Fruit fly (Drosophila melanogaster) whole organism, embryonic: Measurements from ENCODE around the gene CG31268.

Source experiments
- Ada2b ChIP-seq: fragments of 200-800 bp; sonication (Bioruptor generic); IDR thresholded peaks from 2 replicates; pipeline ENCODE4 v1.3.6; 2022; ENCODE audit warnings: missing biosample characterization, missing genetic modification characterization
- Asciz ChIP-seq: fragments of 200-800 bp; sonication (Bioruptor generic); optimal IDR thresholded peaks from 2 replicates; lab custom pipeline; 2017; ENCODE audit warnings: missing biosample characterization, mild to moderate bottlenecking, missing genetic modification characterization, missing genetic modification reagents
- Awh ChIP-seq: fragments of 200-800 bp; sonication (Bioruptor generic); IDR thresholded peaks from 2 replicates; pipeline ENCODE4, ENCODE4 v1.3.6; 2022; ENCODE audit warnings: missing biosample characterization, missing genetic modification characterization
- Bdp1 ChIP-seq: fragments of 200-800 bp; sonication (Bioruptor generic); optimal IDR thresholded peaks from 3 replicates; lab custom pipeline; 2016; ENCODE audit warnings: missing biosample characterization, missing genetic modification characterization
- Bgb ChIP-seq: fragments of 200-800 bp; sonication (Bioruptor generic); IDR thresholded peaks from 2 replicates; pipeline ENCODE4 v1.3.6; 2022; ENCODE audit warnings: missing biosample characterization, missing genetic modification characterization; ENCODE audit not compliant: partially characterized antibody
- CG11093 ChIP-seq: fragments of 200-800 bp; sonication (Bioruptor generic); IDR thresholded peaks from 3 replicates; pipeline ENCODE4 v1.3.6; 2022; ENCODE audit warnings: missing biosample characterization, missing genetic modification characterization
- CG11456 ChIP-seq: fragments of 200-800 bp; sonication (Bioruptor generic); IDR thresholded peaks from 3 replicates; pipeline ENCODE4 v1.3.6; 2022; ENCODE audit warnings: missing biosample characterization, missing genetic modification characterization
- CG11723 ChIP-seq: fragments of 200-800 bp; sonication (Bioruptor generic); optimal IDR thresholded peaks from 2 replicates; lab custom pipeline; 2017; ENCODE audit warnings: missing biosample characterization, mild to moderate bottlenecking, missing genetic modification characterization
- CG12104 ChIP-seq: fragments of 200-800 bp; sonication (Bioruptor generic); optimal IDR thresholded peaks from 3 replicates; lab custom pipeline; 2016; ENCODE audit warnings: missing biosample characterization, missing genetic modification characterization
- CG14965 ChIP-seq: fragments of 200-800 bp; sonication (Bioruptor generic); optimal IDR thresholded peaks from 2 replicates; lab custom pipeline; 2016; ENCODE audit warnings: missing biosample characterization, missing genetic modification characterization, borderline replicate concordance
- CG15073 ChIP-seq: fragments of 200-800 bp; sonication (Bioruptor generic); optimal IDR thresholded peaks from 2 replicates; lab custom pipeline; 2016; ENCODE audit warnings: missing biosample characterization, missing genetic modification characterization
- CG1529 ChIP-seq: fragments of 200-800 bp; sonication (Bioruptor generic); optimal IDR thresholded peaks from 3 replicates; lab custom pipeline; 2018; ENCODE audit warnings: missing biosample characterization, missing genetic modification characterization
- CG34224 ChIP-seq: fragments of 200-800 bp; sonication (Bioruptor generic); IDR thresholded peaks from 3 replicates; pipeline ENCODE4 v1.3.6; 2022; ENCODE audit warnings: missing biosample characterization, missing genetic modification characterization; ENCODE audit not compliant: partially characterized antibody
- CG4282 ChIP-seq: fragments of 200-800 bp; sonication (Bioruptor generic); optimal IDR thresholded peaks from 2 replicates; lab custom pipeline; 2016; ENCODE audit warnings: missing biosample characterization, missing genetic modification characterization
- CG4360 ChIP-seq: fragments of 200-800 bp; sonication (Bioruptor generic); IDR thresholded peaks from 2 replicates; pipeline ENCODE4 v1.3.6; 2022; ENCODE audit warnings: missing biosample characterization, missing genetic modification characterization
- CG4707 ChIP-seq: fragments of 200-800 bp; sonication (Bioruptor generic); optimal IDR thresholded peaks from 2 replicates; lab custom pipeline; 2018; ENCODE audit warnings: missing biosample characterization, mild to moderate bottlenecking, missing genetic modification characterization, moderate library complexity
- CG4820 ChIP-seq: fragments of 200-800 bp; sonication (Bioruptor generic); optimal IDR thresholded peaks from 3 replicates; lab custom pipeline; 2016; ENCODE audit warnings: missing biosample characterization, missing genetic modification characterization
- CG5953 ChIP-seq: fragments of 200-800 bp; sonication (Bioruptor generic); IDR thresholded peaks from 2 replicates; pipeline ENCODE4 v1.3.6; 2022; ENCODE audit warnings: missing biosample characterization, missing genetic modification characterization
- CG6683 ChIP-seq: fragments of 200-800 bp; sonication (Bioruptor generic); optimal IDR thresholded peaks from 2 replicates; lab custom pipeline; 2017; ENCODE audit warnings: missing biosample characterization, mild to moderate bottlenecking, missing genetic modification characterization, missing genetic modification reagents
- CG6791 ChIP-seq: fragments of 200-800 bp; sonication (Bioruptor generic); IDR thresholded peaks from 3 replicates; pipeline ENCODE4 v1.3.6; 2022; ENCODE audit warnings: missing biosample characterization, missing genetic modification characterization; ENCODE audit not compliant: partially characterized antibody
- CG7786 ChIP-seq: fragments of 200-800 bp; sonication (Bioruptor generic); optimal IDR thresholded peaks from 2 replicates; lab custom pipeline; 2016; ENCODE audit warnings: missing biosample characterization, missing genetic modification characterization
- CG7839 ChIP-seq: fragments of 200-800 bp; sonication (Bioruptor generic); optimal IDR thresholded peaks from 3 replicates; lab custom pipeline; 2018; ENCODE audit warnings: missing biosample characterization, mild to moderate bottlenecking, missing genetic modification characterization, moderate library complexity
- CG8944 ChIP-seq: fragments of 200-800 bp; sonication (Bioruptor generic); optimal IDR thresholded peaks from 3 replicates; lab custom pipeline; 2016; ENCODE audit warnings: missing biosample characterization, missing genetic modification characterization
- CG9876 ChIP-seq: fragments of 200-800 bp; sonication (Bioruptor generic); optimal IDR thresholded peaks from 2 replicates; lab custom pipeline; 2016; ENCODE audit warnings: missing biosample characterization, missing genetic modification characterization
- D ChIP-seq, 2 experiments: fragments of 200-800 bp in 1 of 2; fragments of >200 bp in 1 of 2; sonication (Bioruptor generic) in 1 of 2; optimal IDR thresholded peaks; 2 replicates in 1 of 2; 3 replicates in 1 of 2; lab custom pipeline; 2017; ENCODE audit warnings: mild to moderate bottlenecking in 1 of 2, missing biosample characterization in 1 of 2, missing genetic modification characterization in 1 of 2, missing genetic modification reagents in 1 of 2
- Doc3 ChIP-seq: fragments of 200-800 bp; sonication (Bioruptor generic); IDR thresholded peaks from 3 replicates; pipeline ENCODE4 v1.3.6; 2022; ENCODE audit warnings: missing biosample characterization, missing genetic modification characterization; ENCODE audit not compliant: partially characterized antibody
- Ets97D ChIP-seq: fragments of 200-800 bp; sonication (Bioruptor generic); optimal IDR thresholded peaks from 3 replicates; lab custom pipeline; 2016; ENCODE audit warnings: missing biosample characterization, missing genetic modification characterization
- Fer3 ChIP-seq: fragments of 200-800 bp; sonication (Bioruptor generic); optimal IDR thresholded peaks from 2 replicates; lab custom pipeline; 2018; ENCODE audit warnings: missing biosample characterization, mild to moderate bottlenecking, missing genetic modification characterization, moderate library complexity
- HmgD ChIP-seq: fragments of 200-800 bp; sonication (Bioruptor generic); optimal IDR thresholded peaks from 3 replicates; lab custom pipeline; 2016; ENCODE audit warnings: missing biosample characterization, missing genetic modification characterization
- PHDP ChIP-seq: fragments of 200-800 bp; sonication (Bioruptor generic); optimal IDR thresholded peaks from 3 replicates; lab custom pipeline; 2018; ENCODE audit warnings: missing biosample characterization, mild to moderate bottlenecking, missing genetic modification characterization, moderate library complexity
- Poxn ChIP-seq: fragments of 200-800 bp; sonication (Bioruptor generic); IDR thresholded peaks from 2 replicates; pipeline ENCODE4 v1.3.6; 2022; ENCODE audit warnings: missing biosample characterization, missing genetic modification characterization
- Rfx ChIP-seq: fragments of 200-800 bp; sonication (Bioruptor generic); IDR thresholded peaks from 2 replicates; pipeline ENCODE4 v1.3.6; 2022; ENCODE audit warnings: missing biosample characterization, missing genetic modification characterization
- Six4 ChIP-seq: fragments of 200-800 bp; sonication (Bioruptor generic); optimal IDR thresholded peaks from 2 replicates; lab custom pipeline; 2016; ENCODE audit warnings: missing biosample characterization, missing genetic modification characterization
- YL-1 ChIP-seq: fragments of 200-800 bp; sonication (Bioruptor generic); optimal IDR thresholded peaks from 3 replicates; lab custom pipeline; 2017; ENCODE audit warnings: missing biosample characterization, mild to moderate bottlenecking, missing genetic modification characterization
- bsh ChIP-seq, 2 experiments: fragments of 200-800 bp; sonication (Bioruptor generic); optimal IDR thresholded peaks; 2 replicates each; lab custom pipeline; 2017 to 2018; ENCODE audit warnings: mild to moderate bottlenecking in 2 of 2, missing biosample characterization in 2 of 2, missing genetic modification characterization in 2 of 2, moderate library complexity in 1 of 2
- ci ChIP-seq: fragments of 200-800 bp; sonication (Bioruptor generic); IDR thresholded peaks from 3 replicates; pipeline ENCODE4 v1.3.6; 2022; ENCODE audit warnings: missing biosample characterization, missing genetic modification characterization
- eve ChIP-seq, 2 experiments: fragments of >200 bp; optimal IDR thresholded peaks; 2 replicates each; lab custom pipeline; 2017; ENCODE audit warnings: missing biosample characterization in 2 of 2, missing genetic modification characterization in 2 of 2
- grn ChIP-seq: fragments of 200-800 bp; sonication (Bioruptor generic); optimal IDR thresholded peaks from 3 replicates; lab custom pipeline; 2017; ENCODE audit warnings: missing biosample characterization, missing genetic modification characterization
- gt ChIP-seq: fragments of 200-800 bp; sonication (Bioruptor generic); IDR thresholded peaks from 2 replicates; pipeline ENCODE4 v1.3.6; 2022; ENCODE audit warnings: missing biosample characterization, missing genetic modification characterization
- luna ChIP-seq: fragments of 200-800 bp; sonication (Bioruptor generic); optimal IDR thresholded peaks from 2 replicates; lab custom pipeline; 2016; ENCODE audit warnings: missing biosample characterization, missing genetic modification characterization
- pfk ChIP-seq: fragments of 200-800 bp; sonication (Bioruptor generic); optimal IDR thresholded peaks from 2 replicates; lab custom pipeline; 2018; ENCODE audit warnings: missing biosample characterization, mild to moderate bottlenecking, missing genetic modification characterization, moderate library complexity
- pita ChIP-seq: fragments of 200-800 bp; sonication (Bioruptor generic); optimal IDR thresholded peaks from 2 replicates; lab custom pipeline; 2017; ENCODE audit warnings: missing biosample characterization, mild to moderate bottlenecking, missing genetic modification characterization
- pum ChIP-seq: fragments of 200-800 bp; sonication (Bioruptor generic); optimal IDR thresholded peaks from 2 replicates; lab custom pipeline; 2016; ENCODE audit warnings: missing biosample characterization, missing genetic modification characterization
- rib ChIP-seq: fragments of 200-800 bp; sonication (Bioruptor generic); IDR thresholded peaks from 2 replicates; pipeline ENCODE4 v1.3.6; 2022; ENCODE audit warnings: missing biosample characterization, missing genetic modification characterization
- schlank ChIP-seq: fragments of 200-800 bp; sonication (Bioruptor generic); optimal IDR thresholded peaks from 2 replicates; lab custom pipeline; 2018; ENCODE audit warnings: missing biosample characterization, mild to moderate bottlenecking, missing genetic modification characterization
- sna ChIP-seq: fragments of 200-800 bp; sonication (Bioruptor generic); IDR thresholded peaks from 2 replicates; pipeline ENCODE4 v1.3.6; 2022; ENCODE audit warnings: missing biosample characterization, missing genetic modification characterization; ENCODE audit not compliant: partially characterized antibody
- tgo ChIP-seq: fragments of 200-800 bp; sonication (Bioruptor generic); IDR thresholded peaks from 3 replicates; pipeline ENCODE4 v1.3.6; 2022; ENCODE audit warnings: missing biosample characterization, missing genetic modification characterization
- twi ChIP-seq: fragments of 200-800 bp; optimal IDR thresholded peaks from 2 replicates; lab custom pipeline; 2019; ENCODE audit warnings: missing biosample characterization, mild to moderate bottlenecking, missing genetic modification characterization, moderate library complexity
- tx ChIP-seq: fragments of 200-800 bp; sonication (Bioruptor generic); optimal IDR thresholded peaks from 2 replicates; lab custom pipeline; 2016; ENCODE audit warnings: missing biosample characterization, missing genetic modification characterization

Gene CG31268

dm6 chr3R:17053415-17054177 is 22.0 kb downstream of the CG31268 start, which contains the start of gene Dad:
TSS of gene Dad (plus strand) at chr3R:17054007.
- TF ChIP-seq CG1529 (GFP tag; lab: Kevin White, UChicago) (no peak), eve (GFP tag; optimal IDR thresholded peaks at IDR 0.05; lab: Kevin White, UChicago) (peak in 1 of 2 experiments; percentile 86), twi (tag; lab: Kevin White, UChicago) (no peak), CG4282 (GFP tag; lab: Kevin White, UChicago) (no peak), schlank (no peak), Doc3 (peak; percentile 36; the same call in 1 of the 3 replicates), CG15073 (GFP tag; lab: Kevin White, UChicago) (no peak), Rfx (peak; percentile 19; the same call in 1 of the 2 replicates), CG5953 (0 out of 2 replicates have a peak, but pooled peaks have one; percentile 27), Asciz (GFP tag; lab: Kevin White, UChicago) (no peak), YL-1 (GFP tag; lab: Kevin White, UChicago) (peak; percentile 11), Six4 (GFP tag; lab: Kevin White, UChicago) (no peak), CG7786 (GFP tag; lab: Kevin White, UChicago) (no peak), CG11093 (GFP tag; lab: Robert Waterston, UW) (no peak), Fer3 (tag; lab: Kevin White, UChicago) (no peak), Poxn (GFP tag; lab: Robert Waterston, UW) (no peak), CG7839 (tag; lab: Kevin White, UChicago) (no peak), CG4360 (GFP tag; lab: Robert Waterston, UW) (no peak; the same call in 1 of the 2 replicates), pita (no peak), tgo (no peak), CG14965 (GFP tag; lab: Kevin White, UChicago) (no peak), tx (GFP tag; lab: Kevin White, UChicago) (no peak), CG8944 (GFP tag; lab: Kevin White, UChicago) (no peak), gt (GFP tag; lab: Robert Waterston, UW) (no peak), pum (no peak), Bdp1 (GFP tag; lab: Kevin White, UChicago) (no peak), CG11456 (GFP tag; lab: Robert Waterston, UW) (no peak), CG11723 (peak; percentile 9), CG12104 (no peak), rib (GFP tag; lab: Robert Waterston, UW) (0 out of 2 replicates have a peak, but pooled peaks have one; percentile 16), Ets97D (GFP tag; lab: Kevin White, UChicago) (peak; percentile 5), HmgD (GFP tag; lab: Kevin White, UChicago) (no peak), Ada2b (no peak), luna (GFP tag; lab: Kevin White, UChicago) (no peak), CG9876 (no peak), bsh (GFP tag; optimal IDR thresholded peaks at IDR 0.05; lab: Kevin White, UChicago) (peak in 1 of 2 experiments; percentile 23), ci (GFP tag; lab: Robert Waterston, UW) (peak; percentile 46; the same call in 1 of the 3 replicates), CG6791 (GFP tag; lab: Robert Waterston, UW) (no peak), CG4820 (no peak), Bgb (peak; percentile 43), pfk (peak; percentile 43), CG6683 (no peak), CG34224 (GFP tag; lab: Robert Waterston, UW) (peak; percentile 49; the same call in 2 of the 3 replicates), Awh (GFP tag; lab: Robert Waterston, UW) (no peak), CG4707 (GFP tag; lab: Kevin White, UChicago) (peak; percentile 29), PHDP (tag; lab: Kevin White, UChicago) (peak; percentile 28), sna (GFP tag; lab: Robert Waterston, UW) (0 out of 2 replicates have a peak, but pooled peaks have one; percentile 24), D (optimal IDR thresholded peaks at IDR 0.05; lab: Kevin White, UChicago) (no peak), D (GFP tag; optimal IDR thresholded peaks at IDR 0.05; lab: Kevin White, UChicago) (no peak), grn (no peak)
